Worm (Caenorhabditis elegans) whole organism, mixed stage, embryonic: Measurements from ENCODE around the gene clec-66.

Experiments used
- M03D4.4 ChIP-seq: sonication (generic microtip); optimal IDR thresholded peaks from 2 replicates; lab custom pipeline; 2017; ENCODE audit warnings: mild to moderate bottlenecking, missing genetic modification characterization, missing compliant biosample characterization
- bed-3 ChIP-seq: fragments of 200-800 bp; sonication (Bioruptor generic); optimal IDR thresholded peaks from 3 replicates; lab custom pipeline; 2018; ENCODE audit warnings: mild to moderate bottlenecking, missing genetic modification characterization, moderate library complexity, missing compliant biosample characterization
- blmp-1 ChIP-seq: fragments of 150-350 bp; optimal IDR thresholded peaks from 2 replicates; lab custom pipeline; 2014; ENCODE audit warnings: missing biosample characterization, missing genetic modification characterization
- ceh-39 ChIP-seq: fragments of 150-350 bp; optimal IDR thresholded peaks from 2 replicates; lab custom pipeline; 2014; ENCODE audit warnings: missing biosample characterization, missing genetic modification characterization
- ceh-83 ChIP-seq: fragments of 200-800 bp; sonication (Bioruptor generic); optimal IDR thresholded peaks from 2 replicates; lab custom pipeline; 2018; ENCODE audit warnings: mild to moderate bottlenecking, missing genetic modification characterization, missing compliant biosample characterization
- ces-1 ChIP-seq: fragments of 150-350 bp; optimal IDR thresholded peaks from 2 replicates; lab custom pipeline; 2014; ENCODE audit warnings: missing biosample characterization, missing genetic modification reagents, missing genetic modification characterization
- cnd-1 ChIP-seq: fragments of 200-800 bp; sonication (Bioruptor generic); optimal IDR thresholded peaks from 2 replicates; lab custom pipeline; 2018; ENCODE audit warnings: mild to moderate bottlenecking, missing genetic modification characterization, missing compliant biosample characterization
- drap-1 ChIP-seq: fragments of 200-800 bp; sonication (Bioruptor generic); optimal IDR thresholded peaks from 3 replicates; lab custom pipeline; 2018; ENCODE audit warnings: mild to moderate bottlenecking, missing genetic modification characterization, missing compliant biosample characterization
- elt-1 ChIP-seq: sonication (generic microtip); optimal IDR thresholded peaks from 2 replicates; lab custom pipeline; 2017; ENCODE audit warnings: missing genetic modification characterization, mild to moderate bottlenecking, missing compliant biosample characterization, antibody characterized with exemption, moderate library complexity, borderline replicate concordance; ENCODE audit not compliant: insufficient read depth
- flh-1 ChIP-seq: fragments of 200-800 bp; sonication (Bioruptor generic); optimal IDR thresholded peaks from 2 replicates; lab custom pipeline; 2018; ENCODE audit warnings: mild to moderate bottlenecking, missing genetic modification characterization, moderate library complexity, missing compliant biosample characterization
- ham-2 ChIP-seq: fragments of 200-800 bp; sonication (Bioruptor generic); optimal IDR thresholded peaks from 2 replicates; lab custom pipeline; 2018; ENCODE audit warnings: mild to moderate bottlenecking, missing genetic modification characterization, missing compliant biosample characterization
- hlh-1 ChIP-seq: fragments of 150-350 bp; optimal IDR thresholded peaks from 2 replicates; lab custom pipeline; 2014; ENCODE audit warnings: missing biosample characterization, missing genetic modification reagents, missing genetic modification characterization
- lin-13 ChIP-seq: fragments of 150-350 bp; optimal IDR thresholded peaks from 2 replicates; lab custom pipeline; 2014; ENCODE audit warnings: missing biosample characterization, missing genetic modification characterization
- lin-32 ChIP-seq: fragments of 200-800 bp; sonication (Bioruptor generic); optimal IDR thresholded peaks from 2 replicates; lab custom pipeline; 2018; ENCODE audit warnings: mild to moderate bottlenecking, missing genetic modification characterization, missing compliant biosample characterization
- lsy-2 ChIP-seq: fragments of 150-350 bp; optimal IDR thresholded peaks from 2 replicates; lab custom pipeline; 2014; ENCODE audit warnings: missing biosample characterization, missing genetic modification characterization
- mab-5 ChIP-seq: fragments of 150-350 bp; optimal IDR thresholded peaks from 2 replicates; lab custom pipeline; 2014; ENCODE audit warnings: missing biosample characterization, missing genetic modification characterization
- mep-1 ChIP-seq: fragments of 150-350 bp; optimal IDR thresholded peaks from 2 replicates; lab custom pipeline; 2017; ENCODE audit warnings: missing biosample characterization, missing genetic modification reagents, missing genetic modification characterization, inconsistent platforms
- nhr-12 ChIP-seq: fragments of 150-350 bp; optimal IDR thresholded peaks from 2 replicates; lab custom pipeline; 2014; ENCODE audit warnings: missing biosample characterization, missing genetic modification characterization
- nhr-2 ChIP-seq: fragments of 150-350 bp; optimal IDR thresholded peaks from 2 replicates; lab custom pipeline; 2014; ENCODE audit warnings: missing biosample characterization, missing genetic modification characterization
- nhr-237 ChIP-seq: fragments of 150-350 bp; optimal IDR thresholded peaks from 2 replicates; lab custom pipeline; 2014; ENCODE audit warnings: missing biosample characterization, missing genetic modification characterization
- nhr-28 ChIP-seq: fragments of 150-350 bp; optimal IDR thresholded peaks from 2 replicates; lab custom pipeline; 2014; ENCODE audit warnings: missing biosample characterization, missing genetic modification characterization
- nhr-76 ChIP-seq: sonication (generic microtip); optimal IDR thresholded peaks from 2 replicates; lab custom pipeline; 2017; ENCODE audit warnings: missing biosample characterization, missing genetic modification characterization
- pha-4 ChIP-seq: fragments of 150-350 bp; optimal IDR thresholded peaks from 2 replicates; lab custom pipeline; 2018; ENCODE audit warnings: missing biosample characterization, missing genetic modification reagents, missing genetic modification characterization
- snpc-4 ChIP-seq: fragments of 150-350 bp; optimal IDR thresholded peaks from 2 replicates; lab custom pipeline; 2014; ENCODE audit warnings: missing biosample characterization, missing genetic modification characterization
- tbx-8 ChIP-seq: fragments of 200-800 bp; sonication (Bioruptor generic); optimal IDR thresholded peaks from 2 replicates; lab custom pipeline; 2018; ENCODE audit warnings: mild to moderate bottlenecking, missing genetic modification characterization, moderate library complexity, missing compliant biosample characterization
- unc-120 ChIP-seq: sonication (generic microtip); optimal IDR thresholded peaks from 2 replicates; lab custom pipeline; 2017; ENCODE audit warnings: missing genetic modification characterization, missing compliant biosample characterization; ENCODE audit not compliant: poor library complexity, severe bottlenecking
- unc-39 ChIP-seq: fragments of 150-350 bp; optimal IDR thresholded peaks from 2 replicates; lab custom pipeline; 2014; ENCODE audit warnings: missing biosample characterization, missing genetic modification characterization
- unc-62 ChIP-seq: fragments of 150-350 bp; optimal IDR thresholded peaks from 2 replicates; lab custom pipeline; 2014; ENCODE audit warnings: missing biosample characterization, missing genetic modification reagents, missing genetic modification characterization
- zip-8 ChIP-seq: fragments of 150-350 bp; optimal IDR thresholded peaks from 2 replicates; lab custom pipeline; 2014; ENCODE audit warnings: missing biosample characterization, missing genetic modification characterization
- ztf-11 ChIP-seq: fragments of 150-350 bp; optimal IDR thresholded peaks from 2 replicates; lab custom pipeline; 2014; ENCODE audit warnings: missing biosample characterization, missing genetic modification characterization

Gene clec-66

ce11 chrII:12904174-12904573, at the start of gene clec-66:
Gene clec-66 (plus strand): TSS chrII:12904398.
- TF ChIP-seq elt-1 (tag; lab: Kevin White, UChicago): no peak
- no peak for TF ChIP-seq ces-1 (GFP tag; lab: Kevin White, UChicago)
- TF ChIP-seq flh-1 (GFP tag; lab: Kevin White, UChicago): no peak
- no peak for TF ChIP-seq blmp-1 (tag; lab: Kevin White, UChicago)
- TF ChIP-seq mab-5 (tag; lab: Kevin White, UChicago): no peak
- no peak for TF ChIP-seq lin-32 (GFP tag; lab: Kevin White, UChicago)
- TF ChIP-seq ceh-83 (GFP tag; lab: Kevin White, UChicago): no peak
- TF ChIP-seq ceh-39: no peak
- no peak for TF ChIP-seq nhr-76 (tag; lab: Kevin White, UChicago)
- TF ChIP-seq drap-1 (GFP tag; lab: Kevin White, UChicago): no peak
- TF ChIP-seq bed-3 (GFP tag; lab: Kevin White, UChicago): no peak

- no peak for TF ChIP-seq unc-62 (GFP tag; lab: Kevin White, UChicago)
- no peak for TF ChIP-seq lsy-2 (tag; lab: Kevin White, UChicago)
- no peak for TF ChIP-seq zip-8 (tag; lab: Kevin White, UChicago)
- no peak for TF ChIP-seq nhr-2 (tag; lab: Kevin White, UChicago)
- TF ChIP-seq nhr-28 (tag; lab: Kevin White, UChicago): no peak
- no peak for TF ChIP-seq blmp-1 (tag; lab: Kevin White, UChicago)
- no peak for TF ChIP-seq nhr-12 (tag; lab: Kevin White, UChicago)
- TF ChIP-seq flh-1 (GFP tag; lab: Kevin White, UChicago): no peak
- TF ChIP-seq mep-1: no peak
- no peak for TF ChIP-seq mab-5 (tag; lab: Kevin White, UChicago)
Observed at ce11 chrII:12855900-12856299, 48.3 kb upstream of the clec-66 start, which contains the start of gene Y46G5A.29. Gene Y46G5A.29 (plus strand): TSS chrII:12856200.

ce11 chrII:12865604-12866003, 38.6 kb upstream of the clec-66 start, which contains the start of gene snf-5:
Gene snf-5 (minus strand): TSS chrII:12865785.
- TF ChIP-seq nhr-28 (tag; lab: Kevin White, UChicago) (no peak), cnd-1 (tag; lab: Kevin White, UChicago) (no peak), ces-1 (GFP tag; lab: Kevin White, UChicago) (no peak), unc-120 (no peak), M03D4.4 (tag; lab: Kevin White, UChicago) (no peak), tbx-8 (GFP tag; lab: Kevin White, UChicago) (no peak), ztf-11 (tag; lab: Kevin White, UChicago) (no peak), ham-2 (GFP tag; lab: Kevin White, UChicago) (no peak), unc-62 (GFP tag; lab: Kevin White, UChicago) (no peak)

- TF ChIP-seq zip-8 (tag; lab: Kevin White, UChicago): no peak
- no peak for TF ChIP-seq ztf-11 (tag; lab: Kevin White, UChicago)
Observed at ce11 chrII:12866079-12866478, 38.1 kb upstream of the clec-66 start.

- TF ChIP-seq tbx-8 (GFP tag; lab: Kevin White, UChicago): no peak
- TF ChIP-seq unc-62 (GFP tag; lab: Kevin White, UChicago): no peak
- no peak for TF ChIP-seq nhr-28 (tag; lab: Kevin White, UChicago)
- TF ChIP-seq nhr-12 (tag; lab: Kevin White, UChicago): no peak
- no peak for TF ChIP-seq ham-2 (GFP tag; lab: Kevin White, UChicago)
- TF ChIP-seq drap-1 (GFP tag; lab: Kevin White, UChicago): no peak
- TF ChIP-seq mab-5 (tag; lab: Kevin White, UChicago): no peak
- TF ChIP-seq ztf-11 (tag; lab: Kevin White, UChicago): no peak
- no peak for TF ChIP-seq unc-39 (tag; lab: Kevin White, UChicago)
- TF ChIP-seq cnd-1 (tag; lab: Kevin White, UChicago): no peak
- TF ChIP-seq snpc-4: no peak
- no peak for TF ChIP-seq pha-4
- TF ChIP-seq lin-13 (tag; lab: Kevin White, UChicago): no peak
- TF ChIP-seq hlh-1: no peak
- no peak for TF ChIP-seq nhr-237 (tag; lab: Kevin White, UChicago)
- no peak for TF ChIP-seq ceh-83 (GFP tag; lab: Kevin White, UChicago)
- TF ChIP-seq nhr-76 (tag; lab: Kevin White, UChicago): no peak
Observed at ce11 chrII:12878071-12878668, 26.0 kb upstream of the clec-66 start, which contains the start of gene gsy-1. Gene gsy-1 (minus strand): TSS chrII:12878121.
